Fruit fly (Drosophila melanogaster): Measurements from ENCODE around the gene CG31301.

Gene CG31301

DNA sequence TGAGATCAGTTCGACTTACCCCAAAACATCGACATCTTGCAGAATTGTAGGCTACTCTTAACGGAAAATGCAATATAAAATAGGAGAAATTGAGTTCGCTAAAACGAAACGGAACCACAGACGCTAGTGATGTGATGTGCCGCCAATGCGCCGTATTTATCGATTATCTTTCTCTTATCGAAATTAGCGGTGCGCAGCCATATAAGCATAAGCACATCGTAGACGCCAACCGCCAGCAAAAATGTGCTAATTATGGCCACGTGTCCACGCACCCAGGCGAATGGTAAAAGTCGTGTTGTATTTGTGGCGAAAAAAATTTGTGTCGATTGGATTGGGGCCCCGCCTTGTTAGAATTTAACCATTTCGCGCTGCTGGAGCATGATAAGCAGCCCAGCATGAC, 13.0 kb upstream of the CG31301 start, which contains the start of the genes Fkbp39 and Cyfip (continued):
- peak; percentile 38; the same call in 1 of the 4 replicates for TF ChIP-seq Gug (GFP tag; IDR thresholded peaks at IDR 0.05)
- peak; percentile 56 for TF ChIP-seq CG7987 (GFP tag; optimal IDR thresholded peaks at IDR 0.05)
- TF ChIP-seq C15 (GFP tag; IDR thresholded peaks at IDR 0.05) = no peak
- peak in 1 of 2 experiments; percentile 36 for TF ChIP-seq chif (GFP tag; optimal IDR thresholded peaks at IDR 0.05)
- TF ChIP-seq klu (GFP tag; IDR thresholded peaks at IDR 0.05) = no peak
- TF ChIP-seq sug (tag; optimal IDR thresholded peaks at IDR 0.05) = peak; percentile 64
- peak; percentile 47 for TF ChIP-seq cg (GFP tag; optimal IDR thresholded peaks at IDR 0.05)
- no peak for TF ChIP-seq CG7745 (tag; optimal IDR thresholded peaks at IDR 0.05)
- TF ChIP-seq sqz (GFP tag; optimal IDR thresholded peaks at IDR 0.05) = no peak
- TF ChIP-seq sima (GFP tag; optimal IDR thresholded peaks at IDR 0.05) = no peak
- TF ChIP-seq Gsc (GFP tag; IDR thresholded peaks at IDR 0.05) = no peak
- no peak for TF ChIP-seq CG11723 (GFP tag; optimal IDR thresholded peaks at IDR 0.05)
- TF ChIP-seq CG18764 (GFP tag; optimal IDR thresholded peaks at IDR 0.05) = no peak
- TF ChIP-seq Fer3 (tag; optimal IDR thresholded peaks at IDR 0.05) = peak; percentile 27
- TF ChIP-seq PHDP (tag; optimal IDR thresholded peaks at IDR 0.05) = peak; percentile 17
- peak in 1 of 2 experiments; percentile 11 for TF ChIP-seq tll (GFP tag; optimal IDR thresholded peaks at IDR 0.05)
- TF ChIP-seq CG9727 (GFP tag; optimal IDR thresholded peaks at IDR 0.05) = peak; percentile 2
- no peak for TF ChIP-seq Camta (GFP tag; optimal IDR thresholded peaks at IDR 0.05)
- TF ChIP-seq ranshi (GFP tag; IDR thresholded peaks at IDR 0.05) = no peak; the same call in 1 of the 2 replicates
- TF ChIP-seq seq (GFP tag; IDR thresholded peaks at IDR 0.05) = no peak
- peak; percentile 34 for TF ChIP-seq CG10366 (GFP tag; IDR thresholded peaks at IDR 0.05)
- peak; percentile 64 for TF ChIP-seq CG32532 (GFP tag; IDR thresholded peaks at IDR 0.05)
- peak; percentile 17 for TF ChIP-seq HLHmδ (GFP tag; optimal IDR thresholded peaks at IDR 0.05)
- no peak for TF ChIP-seq HLH3B (GFP tag; IDR thresholded peaks at IDR 0.05)
- TF ChIP-seq Awh (GFP tag; IDR thresholded peaks at IDR 0.05) = no peak
- peak; percentile 22 for TF ChIP-seq CG1792 (GFP tag; optimal IDR thresholded peaks at IDR 0.05)
- no peak for TF ChIP-seq dan (GFP tag; IDR thresholded peaks at IDR 0.05)
- no peak for TF ChIP-seq zfh1 (GFP tag; IDR thresholded peaks at IDR 0.05)
- peak; percentile 44; the same call in 1 of the 3 replicates for TF ChIP-seq vnd (GFP tag; IDR thresholded peaks at IDR 0.05; ENCODE audit: partially characterized antibody)
- TF ChIP-seq CG2129 (GFP tag; IDR thresholded peaks at IDR 0.05; ENCODE audit: partially characterized antibody) = no peak
- peak; percentile 80 for TF ChIP-seq Dbx (GFP tag; IDR thresholded peaks at IDR 0.05)
- peak; percentile 81 for TF ChIP-seq pita (GFP tag; optimal IDR thresholded peaks at IDR 0.05)
- TF ChIP-seq CG17361 (GFP tag; IDR thresholded peaks at IDR 0.05) = no peak
- no peak for TF ChIP-seq cwo (GFP tag; optimal IDR thresholded peaks at IDR 0.05)
- peak; percentile 68 for TF ChIP-seq Scr (GFP tag; IDR thresholded peaks at IDR 0.05; ENCODE audit: partially characterized antibody)
- TF ChIP-seq CG10267 (tag; optimal IDR thresholded peaks at IDR 0.05) = peak; percentile 60
- no peak for TF ChIP-seq btn (GFP tag; optimal IDR thresholded peaks at IDR 0.05)
- peak; percentile 52 for TF ChIP-seq CG17912 (GFP tag; optimal IDR thresholded peaks at IDR 0.05)
- TF ChIP-seq HLH54F (GFP tag; optimal IDR thresholded peaks at IDR 0.05) = peak; percentile 64
- TF ChIP-seq zen (tag; optimal IDR thresholded peaks at IDR 0.05) = peak; percentile 54
- peak in 1 of 3 experiments; percentile 61 for TF ChIP-seq Stat92E (GFP tag; optimal IDR thresholded peaks at IDR 0.05)
- TF ChIP-seq slou (GFP tag; optimal IDR thresholded peaks at IDR 0.05) = peak; percentile 20
- peak; percentile 29 for TF ChIP-seq bab2 (GFP tag; optimal IDR thresholded peaks at IDR 0.05)
- TF ChIP-seq CG15269 (tag; optimal IDR thresholded peaks at IDR 0.05) = no peak
- TF ChIP-seq Dll (GFP tag; IDR thresholded peaks at IDR 0.05; ENCODE audit: partially characterized antibody) = peak; percentile 74
- TF ChIP-seq zen2 (GFP tag; IDR thresholded peaks at IDR 0.05; ENCODE audit: partially characterized antibody) = peak; percentile 31; the same call in 1 of the 3 replicates
- TF ChIP-seq kay (GFP tag; optimal IDR thresholded peaks at IDR 0.05) = no peak
- TF ChIP-seq CG4820 (GFP tag; optimal IDR thresholded peaks at IDR 0.05) = no peak
- TF ChIP-seq pho (GFP tag; optimal IDR thresholded peaks at IDR 0.05) = peak; percentile 69
- TF ChIP-seq CG43689 (GFP tag; IDR thresholded peaks at IDR 0.05) = no peak
